Fruit fly (Drosophila melanogaster) S2 (cell line): ENCODE measurements around the gene CG10514.

Source experiments
- CG8478 ChIP-seq: fragments of >200 bp; optimal IDR thresholded peaks from 2 replicates; lab custom pipeline; 2018
- CTCF ChIP-seq, 2 experiments: fragments of >200 bp; optimal IDR thresholded peaks; 2 replicates each; lab custom pipeline; 2018

CG10514 gene

dm6 chr3R:25279796-25280350, at the start of gene CG10514:
Gene CG10514 (minus strand): TSS chr3R:25279846.
- no peak for TF ChIP-seq CG8478 (lab: Kevin White, UChicago)
- TF ChIP-seq CTCF (optimal IDR thresholded peaks at IDR 0.05; lab: Kevin White, UChicago) = no peak

dm6 chr3R:25329079-25329478, 49.4 kb upstream of the CG10514 start, which contains the start of gene CHKov1:
Gene CHKov1 (minus strand): TSS chr3R:25329316.
- TF ChIP-seq CTCF (optimal IDR thresholded peaks at IDR 0.05; lab: Kevin White, UChicago) (no peak), CG8478 (lab: Kevin White, UChicago) (no peak)

dm6 chr3R:25322657-25323056, 43.0 kb upstream of the CG10514 start, which contains the start of gene CG10562:
Gene CG10562 (minus strand): TSS chr3R:25322757.
- no peak for TF ChIP-seq CG8478 (lab: Kevin White, UChicago)
- no peak for TF ChIP-seq CTCF (optimal IDR thresholded peaks at IDR 0.05; lab: Kevin White, UChicago)

- no peak for TF ChIP-seq CTCF (optimal IDR thresholded peaks at IDR 0.05; lab: Kevin White, UChicago)
- TF ChIP-seq CG8478 (lab: Kevin White, UChicago) = no peak
Observed at dm6 chr3R:25321681-25322080, 42.0 kb upstream of the CG10514 start.

dm6 chr3R:25320898-25321297, 41.3 kb upstream of the CG10514 start:
- no peak for TF ChIP-seq CG8478 (lab: Kevin White, UChicago)
- no peak for TF ChIP-seq CTCF (optimal IDR thresholded peaks at IDR 0.05; lab: Kevin White, UChicago)

dm6 chr3R:25320051-25320705, 40.5 kb upstream of the CG10514 start, which contains the start of gene CG10560:
Gene CG10560 (minus strand): TSS chr3R:25320101.
- TF ChIP-seq CTCF (optimal IDR thresholded peaks at IDR 0.05; lab: Kevin White, UChicago) (no peak), CG8478 (lab: Kevin White, UChicago) (no peak)

- TF ChIP-seq CTCF (optimal IDR thresholded peaks at IDR 0.05; lab: Kevin White, UChicago) (no peak), CG8478 (lab: Kevin White, UChicago) (no peak)
Observed at dm6 chr3R:25318011-25318410, 38.4 kb upstream of the CG10514 start, which contains the start of gene CG10553. Gene CG10553 (minus strand): TSS chr3R:25318111.

dm6 chr3R:25316016-25316415, 36.4 kb upstream of the CG10514 start, which contains the start of gene CG10559:
Gene CG10559 (minus strand): TSS chr3R:25316116.
- TF ChIP-seq CG8478 (lab: Kevin White, UChicago) (no peak), CTCF (optimal IDR thresholded peaks at IDR 0.05; lab: Kevin White, UChicago) (no peak)

- TF ChIP-seq CTCF (optimal IDR thresholded peaks at IDR 0.05; lab: Kevin White, UChicago) = no peak
- no peak for TF ChIP-seq CG8478 (lab: Kevin White, UChicago)
Observed at dm6 chr3R:25313771-25314170, 34.1 kb upstream of the CG10514 start, which contains the start of gene CG31087. Gene CG31087 (minus strand): TSS chr3R:25313833.

dm6 chr3R:25312583-25312982, 32.9 kb upstream of the CG10514 start:
- no peak for TF ChIP-seq CG8478 (lab: Kevin White, UChicago)
- peak; percentile 69 to 78 for TF ChIP-seq CTCF (optimal IDR thresholded peaks at IDR 0.05; lab: Kevin White, UChicago)

dm6 chr3R:25310843-25311242, 31.2 kb upstream of the CG10514 start, which contains the start of gene CG31099:
Gene CG31099 (minus strand): TSS chr3R:25310943.
- no peak for TF ChIP-seq CTCF (optimal IDR thresholded peaks at IDR 0.05; lab: Kevin White, UChicago)
- no peak for TF ChIP-seq CG8478 (lab: Kevin White, UChicago)

dm6 chr3R:25309175-25309574, 29.5 kb upstream of the CG10514 start:
- TF ChIP-seq CTCF (optimal IDR thresholded peaks at IDR 0.05; lab: Kevin White, UChicago) (no peak), CG8478 (lab: Kevin White, UChicago) (no peak)

dm6 chr3R:25308228-25308627, 28.6 kb upstream of the CG10514 start, which contains the start of gene CG10550:
Gene CG10550 (minus strand): TSS chr3R:25308391.
- TF ChIP-seq CG8478 (lab: Kevin White, UChicago) (no peak), CTCF (optimal IDR thresholded peaks at IDR 0.05; lab: Kevin White, UChicago) (no peak)

- no peak for TF ChIP-seq CG8478 (lab: Kevin White, UChicago)
- no peak for TF ChIP-seq CTCF (optimal IDR thresholded peaks at IDR 0.05; lab: Kevin White, UChicago)
Observed at dm6 chr3R:25305822-25306544, 26.3 kb upstream of the CG10514 start.
